Worm (Caenorhabditis elegans): Measurements from ENCODE around the gene fbxa-22.

fbxa-22 gene

DNA sequence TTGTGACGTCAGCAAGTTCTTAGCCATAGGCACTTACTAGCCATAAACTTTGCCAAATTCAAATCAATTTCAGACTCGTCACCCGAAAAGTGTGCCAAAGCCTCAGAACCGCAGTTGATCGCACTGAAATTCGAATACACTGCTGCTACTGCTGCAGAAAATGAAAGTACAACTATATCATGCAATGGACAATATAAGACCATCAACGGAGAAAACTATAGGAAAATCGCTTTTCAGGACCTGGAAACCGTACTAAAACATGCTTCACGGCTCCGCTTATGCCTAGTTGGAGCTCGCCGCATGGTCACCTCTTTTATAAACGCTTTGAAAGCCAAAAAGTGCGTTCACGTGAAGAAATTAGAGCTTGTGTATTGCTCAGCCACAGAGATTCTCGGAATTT is at the start of gene fbxa-22:
Gene fbxa-22 (plus strand): TSS at position 301 of the 400 bp plus-strand sequence.
- TF ChIP-seq hlh-30 (tag; optimal IDR thresholded peaks at IDR 0.05; ENCODE audit: insufficient read depth): no peak

ce11 chrIII:888983-889549 is 49.6 kb upstream of the fbxa-22 start:
- TF ChIP-seq tra-1 (GFP tag; IDR thresholded peaks at IDR 0.05): no peak
- no peak for TF ChIP-seq daf-16 (GFP tag; optimal IDR thresholded peaks at IDR 0.05)
- TF ChIP-seq daf-16 (tag; optimal IDR thresholded peaks at IDR 0.05): peak; percentile 26
- no peak for TF ChIP-seq nhr-42 (GFP tag; IDR thresholded peaks at IDR 0.05)
- TF ChIP-seq ceh-82 (tag; optimal IDR thresholded peaks at IDR 0.05): no peak
- TF ChIP-seq hlh-30 (tag; optimal IDR thresholded peaks at IDR 0.05; ENCODE audit: insufficient read depth): peak; percentile 50
- no peak for TF ChIP-seq daf-8 (GFP tag; IDR thresholded peaks at IDR 0.05)
- no peak for TF ChIP-seq zip-11 (GFP tag; IDR thresholded peaks at IDR 0.05)
- no peak for TF ChIP-seq egl-27 (tag; optimal IDR thresholded peaks at IDR 0.05)
- no peak for TF ChIP-seq daf-19 (GFP tag; conservative IDR thresholded peaks at IDR 0.05)
- peak; percentile 23 for TF ChIP-seq T20F7.1 (GFP tag; optimal IDR thresholded peaks at IDR 0.05)
- TF ChIP-seq lin-38 (GFP tag; IDR thresholded peaks at IDR 0.05): peak; percentile 44
- no peak for TF ChIP-seq snpc-1.2 (GFP tag; IDR thresholded peaks at IDR 0.05)
- TF ChIP-seq lsy-2 (tag; optimal IDR thresholded peaks at IDR 0.05): peak in 1 of 2 experiments; percentile 52

ce11 chrIII:891014-891413 is 47.7 kb upstream of the fbxa-22 start, which contains the start of gene T24C4.10:
T24C4.10 (minus strand) TSS chrIII:891243.
- TF ChIP-seq nhr-237 (tag; optimal IDR thresholded peaks at IDR 0.05): no peak
- TF ChIP-seq tra-1 (GFP tag; IDR thresholded peaks at IDR 0.05): no peak
- no peak for TF ChIP-seq zfp-2 (tag; optimal IDR thresholded peaks at IDR 0.05)
- peak; percentile 36 for TF ChIP-seq nhr-77 (tag; optimal IDR thresholded peaks at IDR 0.05)
- peak; percentile 45 for TF ChIP-seq nhr-28 (tag; optimal IDR thresholded peaks at IDR 0.05)
- TF ChIP-seq pqm-1 (tag; optimal IDR thresholded peaks at IDR 0.05): peak; percentile 87
- TF ChIP-seq Y48G9A.11 (GFP tag; IDR thresholded peaks at IDR 0.05): no peak
- no peak for TF ChIP-seq daf-16 (GFP tag; optimal IDR thresholded peaks at IDR 0.05)
- TF ChIP-seq daf-16 (tag; optimal IDR thresholded peaks at IDR 0.05): peak; percentile 45
- peak; percentile 35 for TF ChIP-seq hlh-11 (tag; optimal IDR thresholded peaks at IDR 0.05)
- TF ChIP-seq dmd-6 (GFP tag; IDR thresholded peaks at IDR 0.05): peak; percentile 45; the same call in 1 of the 2 replicates
- peak; percentile 36 for TF ChIP-seq dve-1 (tag; optimal IDR thresholded peaks at IDR 0.05; ENCODE audit: insufficient read depth)
- TF ChIP-seq php-3 (GFP tag; IDR thresholded peaks at IDR 0.05): peak; percentile 61; the same call in 1 of the 2 replicates

DNA sequence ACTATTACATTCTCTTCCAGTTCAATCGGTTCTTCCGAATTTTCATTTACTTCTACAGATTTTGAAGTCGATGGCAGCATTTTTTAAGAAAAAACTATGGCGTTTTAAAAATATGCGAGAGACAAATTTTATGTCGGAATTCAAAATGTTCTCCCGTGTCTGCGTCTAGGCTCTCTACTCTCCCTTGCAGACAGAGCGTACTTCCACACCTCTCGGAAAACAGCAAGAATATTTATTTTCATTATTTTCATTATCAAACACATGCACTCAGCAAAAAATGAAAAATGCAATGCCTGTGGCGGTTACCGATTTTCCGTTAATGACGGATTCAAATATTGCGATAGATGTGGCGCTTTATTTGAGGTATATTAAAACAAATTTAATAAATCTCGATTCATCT is 43.1 kb upstream of the fbxa-22 start, which contains the start of the genes ztf-18 and F23H11.2:
Gene ztf-18 (minus strand): TSS at position 188 of the 400 bp plus-strand sequence.
Gene F23H11.2 (plus strand): TSS at position 223 of the 400 bp plus-strand sequence.
- TF ChIP-seq daf-16 (GFP tag; optimal IDR thresholded peaks at IDR 0.05) (no peak), daf-16 (tag; optimal IDR thresholded peaks at IDR 0.05) (peak; percentile 13), arid-1 (GFP tag; conservative IDR thresholded peaks at IDR 0.05) (no peak)

DNA sequence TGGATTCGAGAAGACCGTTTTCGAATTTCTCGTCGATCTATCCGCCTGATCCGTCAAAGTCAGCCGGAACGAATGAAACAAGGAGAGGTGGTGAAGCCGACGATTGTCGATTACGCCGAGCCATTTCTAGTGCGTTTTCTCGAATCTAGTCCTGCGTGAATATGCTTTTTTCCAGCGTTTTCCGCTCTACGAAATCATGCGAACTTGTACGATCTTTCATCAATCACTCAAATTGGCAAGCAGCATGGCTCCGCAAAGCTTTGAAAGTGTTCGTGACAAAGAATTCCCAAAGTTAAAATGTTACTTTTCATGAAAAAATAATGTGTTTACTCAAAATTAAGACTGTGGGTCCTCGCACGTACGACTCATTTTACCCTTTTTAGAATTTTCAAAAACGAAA is 41.8 kb upstream of the fbxa-22 start:
- no peak for TF ChIP-seq Y48G9A.11 (GFP tag; IDR thresholded peaks at IDR 0.05)
- TF ChIP-seq unc-62 (GFP tag; optimal IDR thresholded peaks at IDR 0.05 in 1 of 2): peak in 1 of 2 experiments; percentile 98
- no peak for TF ChIP-seq unc-62 (tag; optimal IDR thresholded peaks at IDR 0.05)
- TF ChIP-seq mxl-2 (GFP tag; conservative IDR thresholded peaks at IDR 0.05): no peak
- TF ChIP-seq cey-2 (tag; optimal IDR thresholded peaks at IDR 0.05; ENCODE audit: borderline replicate concordance, insufficient read depth): no peak
- TF ChIP-seq F26F4.8 (GFP tag; conservative IDR thresholded peaks at IDR 0.05): no peak

DNA sequence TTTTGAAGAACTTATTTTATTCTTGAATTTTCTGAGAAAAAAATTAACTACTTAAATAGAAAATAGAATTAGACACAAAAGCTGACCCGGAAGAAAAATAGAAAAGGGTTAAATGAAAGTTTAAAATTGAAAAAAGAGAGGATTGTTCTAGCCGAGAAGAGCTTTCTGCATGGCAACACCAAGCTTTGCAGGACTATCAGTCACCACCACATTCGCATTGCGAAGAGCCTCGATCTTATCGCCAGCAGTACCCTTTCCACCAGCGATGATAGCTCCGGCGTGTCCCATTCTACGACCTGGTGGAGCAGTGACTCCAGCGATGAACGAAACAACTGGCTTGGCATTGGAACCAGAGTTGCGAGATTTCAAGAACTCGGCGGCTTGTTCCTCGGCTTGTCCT is 38.5 kb upstream of the fbxa-22 start:
- 0 out of 2 replicates have a peak, but pooled peaks have one; percentile 19 for TF ChIP-seq F26F4.8 (GFP tag; conservative IDR thresholded peaks at IDR 0.05)
- peak; percentile 31; the same call in 1 of the 2 replicates for TF ChIP-seq set-16 (GFP tag; IDR thresholded peaks at IDR 0.05)
- TF ChIP-seq Y105C5A.15 (GFP tag; IDR thresholded peaks at IDR 0.05): 0 out of 2 replicates have a peak, but pooled peaks have one; percentile 37
- TF ChIP-seq lin-38 (GFP tag; IDR thresholded peaks at IDR 0.05): peak; percentile 61
- TF ChIP-seq arid-1 (GFP tag; conservative IDR thresholded peaks at IDR 0.05): 0 out of 2 replicates have a peak, but pooled peaks have one; percentile 26
- TF ChIP-seq mdt-29 (GFP tag; IDR thresholded peaks at IDR 0.05): 0 out of 2 replicates have a peak, but pooled peaks have one; percentile 14
- no peak for TF ChIP-seq unc-130 (GFP tag; optimal IDR thresholded peaks at IDR 0.05)
- no peak for TF ChIP-seq madf-9 (GFP tag; conservative IDR thresholded peaks at IDR 0.05)
